Fruit fly (Drosophila melanogaster): ENCODE measurements around the gene CG9747.

DNA sequence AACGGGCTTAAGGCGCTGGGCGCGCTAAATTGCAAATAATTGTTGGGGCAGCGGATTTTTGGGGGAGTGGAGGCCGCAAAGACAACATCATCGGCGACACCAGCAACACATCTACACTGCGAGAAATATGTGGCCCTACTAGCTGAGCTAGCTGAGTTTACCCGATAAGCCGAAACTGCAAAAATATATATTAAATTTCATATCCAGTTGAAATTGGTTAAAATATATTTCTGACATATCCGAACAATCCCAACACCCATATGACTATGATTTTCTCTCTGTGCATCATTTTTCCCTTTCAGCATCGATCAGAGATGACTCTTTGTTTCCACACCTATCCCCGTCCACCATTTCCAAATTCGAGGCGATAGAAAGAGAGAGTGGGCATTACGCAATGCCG, 1.2 kb downstream of the CG9747 start:
- TF ChIP-seq Hr38 (GFP tag; optimal IDR thresholded peaks at IDR 0.05) (no peak), Blimp-1 (GFP tag; optimal IDR thresholded peaks at IDR 0.05) (peak; percentile 21), vri (GFP tag; optimal IDR thresholded peaks at IDR 0.05) (peak; percentile 58), esn (GFP tag; optimal IDR thresholded peaks at IDR 0.05) (peak; percentile 80), Sox102F (GFP tag; optimal IDR thresholded peaks at IDR 0.05) (peak; percentile 52), Smox (GFP tag; optimal IDR thresholded peaks at IDR 0.05) (peak; percentile 73), OdsH (GFP tag; optimal IDR thresholded peaks at IDR 0.05) (peak; percentile 76), acj6 (GFP tag; optimal IDR thresholded peaks at IDR 0.05) (peak; percentile 73), Hr39 (GFP tag; optimal IDR thresholded peaks at IDR 0.05) (peak; percentile 74)
